Fruit fly (Drosophila melanogaster) whole organism, embryonic: ENCODE data around the gene CG9289.

Experiments
- CG10209 ChIP-seq: fragments of 200-800 bp; sonication (Bioruptor generic); optimal IDR thresholded peaks from 3 replicates; lab custom pipeline; 2017; ENCODE audit warnings: missing biosample characterization, mild to moderate bottlenecking, missing genetic modification characterization, missing genetic modification reagents
- CG10462 ChIP-seq: fragments of 200-800 bp; sonication (Bioruptor generic); optimal IDR thresholded peaks from 2 replicates; lab custom pipeline; 2016; ENCODE audit warnings: missing biosample characterization, missing genetic modification characterization
- CG10959 ChIP-seq: fragments of 200-800 bp; sonication (Bioruptor generic); IDR thresholded peaks from 2 replicates; pipeline ENCODE4 v1.3.6; 2022; ENCODE audit warnings: missing biosample characterization, missing genetic modification characterization
- CG10979 ChIP-seq: fragments of 200-800 bp; sonication (Bioruptor generic); optimal IDR thresholded peaks from 2 replicates; lab custom pipeline; 2018; ENCODE audit warnings: missing biosample characterization, mild to moderate bottlenecking, missing genetic modification characterization, moderate library complexity
- CG11504 ChIP-seq: fragments of 200-800 bp; sonication (Bioruptor generic); optimal IDR thresholded peaks from 3 replicates; lab custom pipeline; 2019; ENCODE audit warnings: missing biosample characterization, mild to moderate bottlenecking, missing genetic modification characterization, moderate library complexity
- CG13775 ChIP-seq: fragments of 200-800 bp; sonication (Bioruptor generic); optimal IDR thresholded peaks from 3 replicates; lab custom pipeline; 2017; ENCODE audit warnings: missing biosample characterization, mild to moderate bottlenecking, missing genetic modification characterization
- CG15073 ChIP-seq: fragments of 200-800 bp; sonication (Bioruptor generic); optimal IDR thresholded peaks from 2 replicates; lab custom pipeline; 2016; ENCODE audit warnings: missing biosample characterization, missing genetic modification characterization
- CG17829 ChIP-seq: fragments of 200-800 bp; optimal IDR thresholded peaks from 2 replicates; lab custom pipeline; 2019; ENCODE audit warnings: missing biosample characterization, mild to moderate bottlenecking, missing genetic modification characterization, moderate library complexity
- CG1832 ChIP-seq: fragments of 200-800 bp; sonication (Bioruptor generic); optimal IDR thresholded peaks from 2 replicates; lab custom pipeline; 2017; ENCODE audit warnings: missing biosample characterization, mild to moderate bottlenecking, missing genetic modification characterization, inconsistent platforms
- CG30403 ChIP-seq: fragments of 200-800 bp; sonication (Bioruptor generic); optimal IDR thresholded peaks from 3 replicates; lab custom pipeline; 2016; ENCODE audit warnings: missing biosample characterization, missing genetic modification characterization
- CG3065 ChIP-seq: fragments of 200-800 bp; sonication (Bioruptor generic); optimal IDR thresholded peaks from 2 replicates; lab custom pipeline; 2016; ENCODE audit warnings: missing biosample characterization, missing genetic modification characterization
- CG33557 ChIP-seq: fragments of 200-800 bp; sonication (Bioruptor generic); optimal IDR thresholded peaks from 2 replicates; lab custom pipeline; 2019; ENCODE audit warnings: missing biosample characterization, mild to moderate bottlenecking, missing genetic modification characterization, moderate library complexity
- CG5953 ChIP-seq: fragments of 200-800 bp; sonication (Bioruptor generic); IDR thresholded peaks from 2 replicates; pipeline ENCODE4 v1.3.6; 2022; ENCODE audit warnings: missing biosample characterization, missing genetic modification characterization
- CG6791 ChIP-seq: fragments of 200-800 bp; sonication (Bioruptor generic); IDR thresholded peaks from 3 replicates; pipeline ENCODE4 v1.3.6; 2022; ENCODE audit warnings: missing biosample characterization, missing genetic modification characterization; ENCODE audit not compliant: partially characterized antibody
- CG7271 ChIP-seq: fragments of 200-800 bp; sonication (Bioruptor generic); optimal IDR thresholded peaks from 2 replicates; lab custom pipeline; 2018; ENCODE audit warnings: missing biosample characterization, mild to moderate bottlenecking, missing genetic modification characterization, moderate library complexity
- CG7372 ChIP-seq: fragments of 200-800 bp; sonication (Bioruptor generic); IDR thresholded peaks from 2 replicates; pipeline ENCODE4 v1.3.6; 2022; ENCODE audit warnings: missing biosample characterization, missing genetic modification characterization
- CG7786 ChIP-seq: fragments of 200-800 bp; sonication (Bioruptor generic); optimal IDR thresholded peaks from 2 replicates; lab custom pipeline; 2016; ENCODE audit warnings: missing biosample characterization, missing genetic modification characterization
- CG9437 ChIP-seq: fragments of 200-800 bp; sonication (Bioruptor generic); optimal IDR thresholded peaks from 2 replicates; lab custom pipeline; 2018; ENCODE audit warnings: missing biosample characterization, mild to moderate bottlenecking, missing genetic modification characterization
- CG9817 ChIP-seq: fragments of 200-800 bp; sonication (Bioruptor generic); optimal IDR thresholded peaks from 2 replicates; lab custom pipeline; 2018; ENCODE audit warnings: missing biosample characterization, mild to moderate bottlenecking, missing genetic modification characterization, moderate library complexity
- CkIIα-i1 ChIP-seq: fragments of 200-800 bp; sonication (Bioruptor generic); IDR thresholded peaks from 2 replicates; pipeline ENCODE4 v1.3.6; 2022; ENCODE audit warnings: missing biosample characterization, missing genetic modification characterization
- Dad ChIP-seq: fragments of 200-800 bp; sonication (Bioruptor generic); optimal IDR thresholded peaks from 3 replicates; lab custom pipeline; 2016; ENCODE audit warnings: missing biosample characterization, missing genetic modification characterization
- Deaf1 ChIP-seq: fragments of 200-800 bp; optimal IDR thresholded peaks from 3 replicates; lab custom pipeline; 2019; ENCODE audit warnings: missing biosample characterization, mild to moderate bottlenecking, missing genetic modification characterization, moderate library complexity
- ERR ChIP-seq: fragments of 200-800 bp; sonication (Bioruptor generic); optimal IDR thresholded peaks from 2 replicates; lab custom pipeline; 2016; ENCODE audit warnings: missing biosample characterization, missing genetic modification characterization
- Elba2 ChIP-seq: fragments of 200-800 bp; sonication (Bioruptor generic); optimal IDR thresholded peaks from 3 replicates; lab custom pipeline; 2016; ENCODE audit warnings: missing biosample characterization, missing genetic modification characterization
- Gug ChIP-seq: fragments of 200-800 bp; sonication (Bioruptor generic); IDR thresholded peaks from 4 replicates; pipeline ENCODE4 v1.3.6; 2022; ENCODE audit warnings: missing biosample characterization, missing genetic modification characterization
- HLHmδ ChIP-seq: fragments of 200-800 bp; sonication (Bioruptor generic); optimal IDR thresholded peaks from 2 replicates; lab custom pipeline; 2018; ENCODE audit warnings: missing biosample characterization, mild to moderate bottlenecking, missing genetic modification characterization, moderate library complexity
- Hr78 ChIP-seq, 2 experiments: fragments of 200-800 bp in 1 of 2; fragments of >200 bp in 1 of 2; sonication (Bioruptor generic) in 1 of 2; optimal IDR thresholded peaks; 2 replicates each; lab custom pipeline; 2017 to 2019; ENCODE audit warnings: missing biosample characterization in 2 of 2, missing genetic modification characterization in 2 of 2, mild to moderate bottlenecking in 1 of 2, moderate library complexity in 1 of 2
- Lpt ChIP-seq: fragments of >200 bp; optimal IDR thresholded peaks from 2 replicates; lab custom pipeline; 2018; ENCODE audit warnings: missing biosample characterization, missing genetic modification characterization
- Nf-YB ChIP-seq: fragments of 200-800 bp; sonication (Bioruptor generic); optimal IDR thresholded peaks from 3 replicates; lab custom pipeline; 2019; ENCODE audit warnings: missing biosample characterization, mild to moderate bottlenecking, missing genetic modification characterization, moderate library complexity
- Nf-YC ChIP-seq: fragments of 200-800 bp; optimal IDR thresholded peaks from 3 replicates; lab custom pipeline; 2019; ENCODE audit warnings: missing biosample characterization, mild to moderate bottlenecking, missing genetic modification characterization, moderate library complexity
- Scr ChIP-seq: fragments of 200-800 bp; sonication (Bioruptor generic); IDR thresholded peaks from 2 replicates; pipeline ENCODE4 v1.3.6; 2022; ENCODE audit warnings: missing biosample characterization, missing genetic modification characterization; ENCODE audit not compliant: partially characterized antibody
- Ssrp ChIP-seq: fragments of 200-800 bp; sonication (Bioruptor generic); optimal IDR thresholded peaks from 2 replicates; lab custom pipeline; 2018; ENCODE audit warnings: missing biosample characterization, mild to moderate bottlenecking, missing genetic modification characterization, moderate library complexity
- az2 ChIP-seq: fragments of 200-800 bp; sonication (Bioruptor generic); optimal IDR thresholded peaks from 3 replicates; lab custom pipeline; 2016; ENCODE audit warnings: missing biosample characterization, missing genetic modification characterization
- bbx ChIP-seq: fragments of 200-800 bp; sonication (Bioruptor generic); IDR thresholded peaks from 2 replicates; pipeline ENCODE4 v1.3.6; 2022; ENCODE audit warnings: missing biosample characterization, missing genetic modification characterization; ENCODE audit not compliant: partially characterized antibody
- crol ChIP-seq: fragments of 200-800 bp; sonication (Bioruptor generic); IDR thresholded peaks from 2 replicates; pipeline ENCODE4 v1.3.6; 2022; ENCODE audit warnings: missing biosample characterization, missing genetic modification characterization
- eve ChIP-seq, 2 experiments: fragments of >200 bp; optimal IDR thresholded peaks; 2 replicates each; lab custom pipeline; 2017; ENCODE audit warnings: missing biosample characterization in 2 of 2, missing genetic modification characterization in 2 of 2
- eyg ChIP-seq: fragments of 200-800 bp; sonication (Bioruptor generic); optimal IDR thresholded peaks from 3 replicates; lab custom pipeline; 2016; ENCODE audit warnings: missing biosample characterization, missing genetic modification characterization
- gem ChIP-seq: fragments of 200-800 bp; sonication (Bioruptor generic); optimal IDR thresholded peaks from 2 replicates; lab custom pipeline; 2019; ENCODE audit warnings: missing biosample characterization, mild to moderate bottlenecking, missing genetic modification characterization, moderate library complexity
- grau ChIP-seq: fragments of 200-800 bp; optimal IDR thresholded peaks from 3 replicates; lab custom pipeline; 2019; ENCODE audit warnings: missing biosample characterization, mild to moderate bottlenecking, missing genetic modification characterization, moderate library complexity
- gsb ChIP-seq: fragments of 200-800 bp; sonication (Bioruptor generic); IDR thresholded peaks from 2 replicates; pipeline ENCODE4 v1.3.6; 2022; ENCODE audit warnings: missing biosample characterization, missing genetic modification characterization
- ken ChIP-seq: fragments of 200-800 bp; sonication (Bioruptor generic); IDR thresholded peaks from 3 replicates; pipeline ENCODE4 v1.3.6; 2022; ENCODE audit warnings: missing biosample characterization, missing genetic modification characterization
- lilli ChIP-seq: fragments of 200-800 bp; sonication (Bioruptor generic); optimal IDR thresholded peaks from 3 replicates; lab custom pipeline; 2016; ENCODE audit warnings: missing biosample characterization, missing genetic modification characterization
- mirr ChIP-seq: fragments of 200-800 bp; sonication (Bioruptor generic); optimal IDR thresholded peaks from 3 replicates; lab custom pipeline; 2018; ENCODE audit warnings: missing biosample characterization, mild to moderate bottlenecking, missing genetic modification characterization
- org-1 ChIP-seq: fragments of 200-800 bp; sonication (Bioruptor generic); optimal IDR thresholded peaks from 2 replicates; lab custom pipeline; 2017; ENCODE audit warnings: missing biosample characterization, missing genetic modification characterization
- psq ChIP-seq: fragments of 200-800 bp; sonication (Bioruptor generic); optimal IDR thresholded peaks from 2 replicates; lab custom pipeline; 2017; ENCODE audit warnings: missing biosample characterization, missing genetic modification characterization
- repo ChIP-seq: fragments of 200-800 bp; sonication (Bioruptor generic); optimal IDR thresholded peaks from 2 replicates; lab custom pipeline; 2016; ENCODE audit warnings: missing biosample characterization, missing genetic modification characterization
- run ChIP-seq: fragments of 200-800 bp; sonication (Bioruptor generic); optimal IDR thresholded peaks from 3 replicates; lab custom pipeline; 2018; ENCODE audit warnings: missing biosample characterization, mild to moderate bottlenecking, missing genetic modification characterization
- sima ChIP-seq: fragments of 200-800 bp; sonication (Bioruptor generic); optimal IDR thresholded peaks from 2 replicates; lab custom pipeline; 2016; ENCODE audit warnings: missing biosample characterization, missing genetic modification characterization
- tio ChIP-seq: fragments of 200-800 bp; sonication (Bioruptor generic); optimal IDR thresholded peaks from 2 replicates; lab custom pipeline; 2017; ENCODE audit warnings: missing biosample characterization, missing genetic modification characterization, inconsistent platforms
- vnd ChIP-seq: fragments of 200-800 bp; sonication (Bioruptor generic); IDR thresholded peaks from 3 replicates; pipeline ENCODE4 v1.3.6; 2022; ENCODE audit warnings: missing biosample characterization, missing genetic modification characterization; ENCODE audit not compliant: partially characterized antibody
- wdn ChIP-seq: fragments of 200-800 bp; sonication (Bioruptor generic); IDR thresholded peaks from 2 replicates; pipeline ENCODE4 v1.3.6; 2022; ENCODE audit warnings: missing biosample characterization, missing genetic modification characterization
- zen ChIP-seq: fragments of 200-800 bp; sonication (Bioruptor generic); optimal IDR thresholded peaks from 3 replicates; lab custom pipeline; 2018; ENCODE audit warnings: missing biosample characterization, mild to moderate bottlenecking, missing genetic modification characterization, moderate library complexity

Gene CG9289

dm6 chr2L:8719757-8720156, 35.6 kb upstream of the CG9289 start (continued):
- TF ChIP-seq CG10462 (no peak), CG30403 (no peak), az2 (no peak), crol (GFP tag; lab: Robert Waterston, UW) (no peak), ken (GFP tag; lab: Robert Waterston, UW) (no peak), Gug (no peak), CG5953 (no peak), Nf-YC (no peak), psq (no peak), HLHmδ (GFP tag; lab: Kevin White, UChicago) (no peak), CG7786 (GFP tag; lab: Kevin White, UChicago) (no peak), Lpt (GFP tag; lab: Kevin White, UChicago) (no peak), wdn (GFP tag; lab: Robert Waterston, UW) (no peak), CG33557 (GFP tag; lab: Kevin White, UChicago) (no peak), CkIIα-i1 (GFP tag; lab: Robert Waterston, UW) (no peak), CG10959 (no peak), vnd (GFP tag; lab: Robert Waterston, UW) (no peak), CG17829 (tag; lab: Kevin White, UChicago) (no peak), CG7372 (GFP tag; lab: Robert Waterston, UW) (no peak), Scr (GFP tag; lab: Robert Waterston, UW) (no peak), CG7271 (tag; lab: Kevin White, UChicago) (no peak), Elba2 (GFP tag; lab: Kevin White, UChicago) (no peak), CG10209 (GFP tag; lab: Kevin White, UChicago) (no peak), Dad (GFP tag; lab: Kevin White, UChicago) (no peak), tio (GFP tag; lab: Kevin White, UChicago) (no peak), CG6791 (GFP tag; lab: Robert Waterston, UW) (no peak), Deaf1 (peak; percentile 42), CG9817 (tag; lab: Kevin White, UChicago) (no peak), zen (tag; lab: Kevin White, UChicago) (no peak), CG15073 (GFP tag; lab: Kevin White, UChicago) (no peak), bbx (GFP tag; lab: Robert Waterston, UW) (no peak), grau (tag; lab: Kevin White, UChicago) (peak; percentile 3), sima (GFP tag; lab: Kevin White, UChicago) (no peak), eve (GFP tag; optimal IDR thresholded peaks at IDR 0.05; lab: Kevin White, UChicago) (no peak), CG10979 (tag; lab: Kevin White, UChicago) (no peak), run (tag; lab: Kevin White, UChicago) (no peak), gem (tag; lab: Kevin White, UChicago) (no peak), Ssrp (tag; lab: Kevin White, UChicago) (no peak), ERR (GFP tag; lab: Kevin White, UChicago) (no peak), mirr (peak; percentile 68), Hr78 (GFP tag; optimal IDR thresholded peaks at IDR 0.05; lab: Kevin White, UChicago) (no peak), Nf-YB (GFP tag; lab: Kevin White, UChicago) (no peak), CG9437 (GFP tag; lab: Kevin White, UChicago) (no peak), CG1832 (GFP tag; lab: Kevin White, UChicago) (no peak), gsb (GFP tag; lab: Robert Waterston, UW) (no peak), eyg (no peak), CG3065 (GFP tag; lab: Kevin White, UChicago) (no peak), org-1 (GFP tag; lab: Kevin White, UChicago) (no peak), CG13775 (no peak), CG11504 (tag; lab: Kevin White, UChicago) (no peak), repo (GFP tag; lab: Kevin White, UChicago) (no peak), lilli (GFP tag; lab: Kevin White, UChicago) (no peak)
